Worm (Caenorhabditis elegans) whole organism, late embryonic: Measurements from ENCODE around the gene H35N09.2.

Experiments used
- Y22D7AL.16 ChIP-seq: sonication (generic microtip); optimal IDR thresholded peaks from 2 replicates; lab custom pipeline; 2016; ENCODE audit warnings: missing genetic modification characterization, missing compliant biosample characterization
- ama-1 ChIP-seq: fragments of 150-350 bp; optimal IDR thresholded peaks from 2 replicates; lab custom pipeline; 2014
- che-1 ChIP-seq: sonication (generic microtip); optimal IDR thresholded peaks from 2 replicates; lab custom pipeline; 2016; ENCODE audit warnings: mild to moderate bottlenecking, missing genetic modification characterization, missing compliant biosample characterization
- fkh-10 ChIP-seq: fragments of 150-350 bp; optimal IDR thresholded peaks from 2 replicates; lab custom pipeline; 2014; ENCODE audit warnings: missing biosample characterization, missing genetic modification reagents, missing genetic modification characterization
- gmeb-2 ChIP-seq: sonication (generic microtip); optimal IDR thresholded peaks from 2 replicates; lab custom pipeline; 2016; ENCODE audit warnings: missing genetic modification characterization, inconsistent platforms, missing compliant biosample characterization
- lin-11 ChIP-seq: fragments of 200-800 bp; sonication (Bioruptor generic); optimal IDR thresholded peaks from 2 replicates; lab custom pipeline; 2018; ENCODE audit warnings: mild to moderate bottlenecking, missing genetic modification characterization, missing compliant biosample characterization
- madf-2 ChIP-seq: sonication (generic microtip); optimal IDR thresholded peaks from 2 replicates; lab custom pipeline; 2017; ENCODE audit warnings: missing genetic modification characterization, missing compliant biosample characterization
- mec-3 ChIP-seq: sonication (generic microtip); optimal IDR thresholded peaks from 2 replicates; lab custom pipeline; 2016; ENCODE audit warnings: borderline replicate concordance, missing genetic modification characterization, missing compliant biosample characterization
- pha-4 ChIP-seq: fragments of 150-350 bp; optimal IDR thresholded peaks from 2 replicates; lab custom pipeline; 2018; ENCODE audit warnings: missing biosample characterization, missing genetic modification reagents, missing genetic modification characterization
- pqm-1 ChIP-seq: sonication (generic microtip); optimal IDR thresholded peaks from 2 replicates; lab custom pipeline; 2016; ENCODE audit warnings: missing genetic modification characterization, missing compliant biosample characterization
- tbx-2 ChIP-seq: sonication (generic microtip); optimal IDR thresholded peaks from 2 replicates; lab custom pipeline; 2016; ENCODE audit warnings: missing genetic modification characterization, missing compliant biosample characterization
- tbx-7 ChIP-seq: sonication (generic microtip); optimal IDR thresholded peaks from 2 replicates; lab custom pipeline; 2016; ENCODE audit warnings: missing genotype, missing genetic modification characterization, missing compliant biosample characterization
- ztf-16 ChIP-seq: sonication (generic microtip); optimal IDR thresholded peaks from 2 replicates; lab custom pipeline; 2017; ENCODE audit warnings: missing genetic modification characterization, missing compliant biosample characterization

ce11 chrX:8625090-8625489 is 20.2 kb upstream of the H35N09.2 start, which contains the start of gene K01A12.3:
- no peak for TF ChIP-seq ztf-16
- TF ChIP-seq pha-4 (tag; lab: Kevin White, UChicago), result no peak
- TF ChIP-seq ama-1 (lab: Kevin White, UChicago), result no peak
- no peak for TF ChIP-seq mec-3 (tag; lab: Kevin White, UChicago)
- TF ChIP-seq che-1, result no peak
- no peak for TF ChIP-seq tbx-2
- TF ChIP-seq fkh-10 (GFP tag; lab: Kevin White, UChicago), result no peak
- TF ChIP-seq madf-2 (tag; lab: Kevin White, UChicago), result no peak
- TF ChIP-seq Y22D7AL.16 (tag; lab: Kevin White, UChicago), result no peak
- TF ChIP-seq tbx-7 (tag; lab: Kevin White, UChicago), result no peak
- no peak for TF ChIP-seq gmeb-2 (tag; lab: Kevin White, UChicago)
- no peak for TF ChIP-seq pqm-1 (tag; lab: Kevin White, UChicago)
- TF ChIP-seq lin-11 (tag; lab: Kevin White, UChicago), result no peak
